Worm (Caenorhabditis elegans) whole organism, midembryonic: ENCODE data around the gene dct-5.

Experiments
- T22C8.4 ChIP-seq: fragments of 200-800 bp; sonication (Bioruptor generic); IDR thresholded peaks from 2 replicates; pipeline ENCODE4 v1.3.6; 2022; ENCODE audit warnings: missing genetic modification characterization, missing compliant biosample characterization
- cog-1 ChIP-seq: sonication (generic microtip); optimal IDR thresholded peaks from 2 replicates; lab custom pipeline; 2016; ENCODE audit warnings: missing genetic modification characterization, missing compliant biosample characterization
- ref-1 ChIP-seq: fragments of 200-800 bp; sonication (Bioruptor generic); conservative IDR thresholded peaks from 2 replicates; pipeline ENCODE4 v1.3.6; 2022; ENCODE audit warnings: missing genetic modification reagents, missing genetic modification characterization, missing compliant biosample characterization
- tab-1 ChIP-seq: fragments of 200-800 bp; sonication (Bioruptor generic); IDR thresholded peaks from 2 replicates; pipeline ENCODE4 v1.3.6; 2022; ENCODE audit warnings: missing genetic modification characterization, missing compliant biosample characterization
- ztf-23 ChIP-seq: fragments of 200-800 bp; sonication (Bioruptor generic); IDR thresholded peaks from 2 replicates; pipeline ENCODE4 v1.3.6; 2022; ENCODE audit warnings: missing genetic modification reagents, missing genetic modification characterization, missing compliant biosample characterization

- TF ChIP-seq ref-1 (no peak), cog-1 (tag; lab: Kevin White, UChicago) (no peak), T22C8.4 (GFP tag; lab: Robert Waterston, UW) (no peak), ztf-23 (GFP tag; lab: Robert Waterston, UW) (no peak), tab-1 (GFP tag; lab: Robert Waterston, UW) (no peak)
Observed at ce11 chrII:5414040-5414439, 22.7 kb downstream of the dct-5 start, which contains the start of the genes EEED8.14 and EEED8.3.
